Worm (Caenorhabditis elegans): ENCODE data around the gene srx-129.

srx-129 gene

DNA sequence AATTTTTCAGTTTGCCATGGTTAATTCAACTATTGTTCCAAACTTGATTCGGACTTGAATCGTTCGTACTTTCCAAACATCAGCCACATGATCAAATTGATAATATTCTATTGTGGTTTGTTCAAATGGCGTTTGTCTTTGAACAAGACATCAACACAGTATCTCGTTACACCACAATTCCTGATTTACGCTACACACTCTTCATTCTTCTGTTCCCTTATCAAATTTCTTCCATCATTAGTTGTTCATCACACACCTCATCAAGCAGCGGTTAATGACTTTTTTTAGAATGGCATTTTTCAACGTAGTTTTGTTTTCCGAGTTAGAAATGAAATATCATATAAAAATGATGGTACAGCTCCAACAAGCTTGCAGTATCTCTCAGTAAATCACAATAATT lies 44.2 kb downstream of the srx-129 start (continued):
- TF ChIP-seq ceh-82 (tag; optimal IDR thresholded peaks at IDR 0.05), result no peak
- no peak for TF ChIP-seq aly-2 (tag; optimal IDR thresholded peaks at IDR 0.05)
- TF ChIP-seq lin-39 (tag; optimal IDR thresholded peaks at IDR 0.05), result no peak
- peak; percentile 30 for TF ChIP-seq nhr-25 (tag; optimal IDR thresholded peaks at IDR 0.05)
- no peak for TF ChIP-seq nhr-129 (tag; optimal IDR thresholded peaks at IDR 0.05)
- no peak for TF ChIP-seq snpc-4 (tag; optimal IDR thresholded peaks at IDR 0.05)
- no peak for TF ChIP-seq ceh-16 (tag; optimal IDR thresholded peaks at IDR 0.05)
- no peak for TF ChIP-seq nhr-77 (tag; optimal IDR thresholded peaks at IDR 0.05)
- no peak for TF ChIP-seq lin-11 (tag; optimal IDR thresholded peaks at IDR 0.05)
- TF ChIP-seq ZK546.5 (tag; optimal IDR thresholded peaks at IDR 0.05), result no peak
- TF ChIP-seq nhr-11 (tag; optimal IDR thresholded peaks at IDR 0.05), result no peak
- TF ChIP-seq elt-3 (tag; optimal IDR thresholded peaks at IDR 0.05), result no peak
- no peak for TF ChIP-seq sem-4 (tag; optimal IDR thresholded peaks at IDR 0.05)
- no peak for TF ChIP-seq skn-1 (tag; optimal IDR thresholded peaks at IDR 0.05)
- TF ChIP-seq blmp-1 (tag; optimal IDR thresholded peaks at IDR 0.05; ENCODE audit: insufficient read depth), result no peak
- no peak for TF ChIP-seq ztf-1 (GFP tag; conservative IDR thresholded peaks at IDR 0.05)
- no peak for TF ChIP-seq nhr-23 (tag; optimal IDR thresholded peaks at IDR 0.05)
- no peak for TF ChIP-seq peb-1 (tag; optimal IDR thresholded peaks at IDR 0.05)
- no peak for TF ChIP-seq C34F6.9 (tag; optimal IDR thresholded peaks at IDR 0.05)
- TF ChIP-seq lsy-2 (tag; optimal IDR thresholded peaks at IDR 0.05), result no peak
- TF ChIP-seq Y55F3AM.14 (GFP tag; optimal IDR thresholded peaks at IDR 0.05), result no peak
- TF ChIP-seq nhr-12 (tag; optimal IDR thresholded peaks at IDR 0.05), result no peak
- TF ChIP-seq nhr-21 (tag; optimal IDR thresholded peaks at IDR 0.05), result no peak
- TF ChIP-seq gmeb-1 (tag; optimal IDR thresholded peaks at IDR 0.05), result peak; percentile 7
- peak; percentile 25 for TF ChIP-seq sma-3 (GFP tag; optimal IDR thresholded peaks at IDR 0.05)
- TF ChIP-seq mbf-1 (tag; optimal IDR thresholded peaks at IDR 0.05), result no peak

DNA sequence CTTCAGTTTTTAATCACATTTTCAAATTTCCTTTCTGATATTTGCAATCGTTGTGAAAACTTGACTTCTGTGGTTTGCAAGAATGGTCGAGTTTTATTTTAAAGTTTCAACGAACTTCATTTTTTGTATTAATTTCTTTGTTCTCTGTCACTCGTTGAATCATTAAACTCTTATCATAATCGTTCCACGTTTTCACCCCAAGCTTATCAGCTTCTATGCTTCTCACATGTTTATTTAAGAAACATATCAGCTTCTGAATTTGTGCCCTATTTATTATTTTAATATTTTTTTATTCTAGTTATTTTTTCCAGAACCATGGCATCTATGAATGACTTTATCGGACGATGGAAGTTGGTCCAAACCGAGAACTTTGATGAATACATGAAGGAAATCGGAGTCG lies 45.2 kb downstream of the srx-129 start, which contains the start of gene lbp-7:
TSS of gene lbp-7 (plus strand) at position 312 of the 400 bp plus-strand sequence.
- TF ChIP-seq mab-5 (tag; optimal IDR thresholded peaks at IDR 0.05) (no peak), fos-1 (tag; optimal IDR thresholded peaks at IDR 0.05) (peak; percentile 94), crh-2 (tag; optimal IDR thresholded peaks at IDR 0.05) (peak; percentile 66), sma-9 (GFP tag; optimal IDR thresholded peaks at IDR 0.05) (peak; percentile 70), sma-9 (tag; optimal IDR thresholded peaks at IDR 0.05) (no peak), nhr-77 (tag; optimal IDR thresholded peaks at IDR 0.05) (no peak)

DNA sequence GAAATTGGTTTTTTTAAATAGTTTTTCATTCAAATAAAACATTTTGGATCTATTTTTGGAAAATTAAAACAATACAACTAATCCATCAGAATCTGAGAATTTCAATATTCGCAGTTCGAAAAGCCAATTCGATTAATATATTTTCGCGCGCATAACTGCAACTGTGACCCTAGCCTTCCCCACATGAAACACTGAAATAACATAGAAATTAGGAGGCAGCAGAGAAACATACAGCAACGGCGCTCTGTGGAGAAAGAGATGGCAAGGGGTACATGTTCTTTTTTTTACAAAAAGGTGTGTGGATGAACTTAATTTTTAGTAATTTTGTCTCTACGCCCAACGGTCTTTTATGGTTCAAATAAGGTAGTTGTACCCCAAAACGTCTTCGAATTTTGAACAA lies 46.1 kb downstream of the srx-129 start:
- TF ChIP-seq C34F6.9 (tag; optimal IDR thresholded peaks at IDR 0.05) (peak; percentile 33), unc-62 (GFP tag; optimal IDR thresholded peaks at IDR 0.05) (no peak), nhr-77 (tag; optimal IDR thresholded peaks at IDR 0.05) (no peak), R02D3.7 (tag; optimal IDR thresholded peaks at IDR 0.05) (no peak), ceh-16 (tag; optimal IDR thresholded peaks at IDR 0.05) (no peak), ztf-1 (GFP tag; conservative IDR thresholded peaks at IDR 0.05) (no peak)

DNA sequence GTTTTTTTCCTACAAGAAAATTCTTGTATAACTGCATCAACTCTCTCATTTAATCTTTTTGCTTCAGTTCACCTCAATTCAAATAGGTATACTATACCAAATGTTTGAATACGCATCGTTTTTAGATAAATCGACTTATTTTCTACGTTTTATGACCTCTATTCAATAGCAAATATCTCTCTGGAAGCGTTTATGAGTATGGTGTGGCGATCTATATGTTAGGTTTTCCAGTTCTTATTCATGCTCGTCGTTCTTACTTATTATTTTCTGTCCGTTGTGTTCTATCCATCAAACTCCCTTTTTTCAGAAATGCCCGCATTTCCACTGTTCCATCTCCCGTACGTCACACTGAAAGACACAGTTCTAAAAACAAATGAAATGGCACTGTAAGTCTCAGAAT lies 46.6 kb downstream of the srx-129 start, which contains the start of gene T22G5.3:
TSS of gene T22G5.3 (plus strand) at position 301 of the 400 bp plus-strand sequence.
- TF ChIP-seq skn-1 (tag; optimal IDR thresholded peaks at IDR 0.05) (no peak), ceh-82 (tag; optimal IDR thresholded peaks at IDR 0.05) (no peak), lin-11 (tag; optimal IDR thresholded peaks at IDR 0.05) (no peak), ztf-4 (tag; optimal IDR thresholded peaks at IDR 0.05) (no peak)
